Worm (Caenorhabditis elegans): ENCODE measurements around the gene F28C1.3.

Gene F28C1.3

DNA sequence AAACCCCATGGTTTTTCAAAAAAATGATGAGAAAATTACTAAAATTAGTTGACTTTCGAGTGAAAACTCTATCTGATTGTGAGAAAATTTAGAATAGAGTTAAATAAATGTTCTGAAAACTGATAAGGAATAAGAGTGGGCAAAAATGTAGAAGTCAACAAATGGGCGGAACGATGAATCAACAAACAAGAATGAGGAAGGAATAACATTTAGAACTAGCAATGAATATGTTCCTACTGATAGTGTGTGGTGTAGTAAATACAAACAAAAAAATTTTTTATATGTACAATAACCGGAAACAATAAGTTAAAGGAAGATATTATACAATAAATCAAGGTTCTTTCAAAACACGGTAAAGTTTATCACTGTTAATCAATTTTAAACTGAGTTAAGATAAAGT, 24.7 kb upstream of the F28C1.3 start, which contains the start of gene pals-39:
Gene pals-39, minus strand, starts transcription at position 101 of the 400 bp plus-strand sequence.
- TF ChIP-seq zag-1 (tag; optimal IDR thresholded peaks at IDR 0.05) (no peak), nhr-11 (tag; optimal IDR thresholded peaks at IDR 0.05) (no peak), nhr-28 (tag; optimal IDR thresholded peaks at IDR 0.05) (no peak), nhr-43 (tag; optimal IDR thresholded peaks at IDR 0.05; ENCODE audit: poor library complexity, severe bottlenecking) (no peak), snpc-4 (tag; optimal IDR thresholded peaks at IDR 0.05) (no peak), pqm-1 (tag; optimal IDR thresholded peaks at IDR 0.05) (peak; percentile 30), pha-4 (tag; optimal IDR thresholded peaks at IDR 0.05) (peak; percentile 39), tbx-2 (tag; optimal IDR thresholded peaks at IDR 0.05) (no peak)

DNA sequence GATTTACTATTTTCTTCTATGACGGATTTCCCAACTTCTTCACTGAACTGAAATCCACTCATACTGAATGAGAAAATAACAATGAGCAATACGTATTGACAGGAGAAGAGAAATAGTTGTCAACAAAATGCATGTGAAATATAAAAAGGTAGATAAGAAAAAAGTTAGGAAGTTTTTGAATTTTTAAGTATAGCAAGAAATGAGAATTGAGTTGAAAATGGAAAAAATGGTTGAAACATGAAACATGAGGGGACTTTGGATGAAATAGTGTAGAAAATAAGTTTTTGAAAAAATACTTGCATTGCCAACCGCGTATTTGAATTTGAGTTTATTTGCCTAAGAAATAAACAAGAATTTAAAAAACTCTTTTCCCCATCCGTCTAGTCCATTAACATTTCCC, 21.6 kb upstream of the F28C1.3 start, which contains the start of the genes pals-38 and C54D10.9:
Gene pals-38, minus strand, starts transcription at position 101 of the 400 bp plus-strand sequence.
Gene C54D10.9, plus strand, starts transcription at position 259 of the 400 bp plus-strand sequence.
- TF ChIP-seq tbx-2 (tag; optimal IDR thresholded peaks at IDR 0.05) = no peak
- TF ChIP-seq lin-15B (tag; optimal IDR thresholded peaks at IDR 0.05) = no peak
- TF ChIP-seq ceh-9 (tag; optimal IDR thresholded peaks at IDR 0.05) = no peak
- TF ChIP-seq unc-39 (tag; optimal IDR thresholded peaks at IDR 0.05) = no peak
- TF ChIP-seq fos-1 (tag; optimal IDR thresholded peaks at IDR 0.05) = no peak

DNA sequence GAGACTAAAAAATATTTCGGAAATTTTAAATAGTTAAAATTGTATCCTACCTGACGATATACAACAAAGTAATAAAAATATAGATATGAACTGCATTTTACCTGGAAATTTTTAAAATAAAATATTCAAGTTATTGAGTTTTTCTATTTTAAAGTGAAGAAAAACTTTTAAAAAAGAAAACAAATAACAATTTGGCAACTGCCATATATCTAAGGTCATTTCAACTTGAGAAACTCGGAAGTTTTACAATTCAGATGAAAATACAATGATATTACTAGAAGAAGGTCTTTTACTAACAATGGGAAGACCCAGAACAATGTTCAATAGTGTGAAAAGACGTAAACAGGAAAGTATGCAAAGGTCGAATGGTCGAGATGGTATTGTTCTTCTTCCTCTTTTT, 18.6 kb upstream of the F28C1.3 start, which contains the start of gene C54D10.10:
Gene C54D10.10, minus strand, starts transcription at position 101 of the 400 bp plus-strand sequence.
- TF ChIP-seq ZK546.5 (tag; optimal IDR thresholded peaks at IDR 0.05) (no peak), pha-4 (tag; optimal IDR thresholded peaks at IDR 0.05) (no peak), nhr-28 (tag; optimal IDR thresholded peaks at IDR 0.05) (no peak)

DNA sequence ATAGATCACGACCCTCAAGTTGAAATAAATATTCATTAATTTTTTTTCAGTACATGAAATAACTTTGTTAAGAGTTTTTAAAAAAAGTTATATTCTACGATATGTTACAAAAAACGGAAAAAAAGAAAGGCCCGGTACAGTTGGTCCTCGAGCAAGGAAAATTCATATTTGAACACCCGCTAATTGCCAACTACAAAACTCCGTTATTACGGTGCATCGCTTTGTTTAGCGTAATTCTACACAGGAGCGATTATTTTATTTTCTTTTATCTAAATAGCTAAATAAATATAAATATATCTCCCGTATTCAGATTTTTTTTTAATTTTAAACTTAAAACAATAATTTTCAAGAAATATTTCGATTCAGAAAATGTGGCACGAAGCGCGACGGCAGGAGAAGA, 18.0 kb upstream of the F28C1.3 start, which contains the start of gene F28C1.1:
Gene F28C1.1, plus strand, starts transcription at position 365 of the 400 bp plus-strand sequence.
- no peak for TF ChIP-seq nhr-43 (tag; optimal IDR thresholded peaks at IDR 0.05; ENCODE audit: poor library complexity, severe bottlenecking)
- TF ChIP-seq pha-4 (tag; optimal IDR thresholded peaks at IDR 0.05) = peak; percentile 33
- no peak for TF ChIP-seq ztf-4 (tag; optimal IDR thresholded peaks at IDR 0.05)
- peak; percentile 66 for TF ChIP-seq R02D3.7 (tag; optimal IDR thresholded peaks at IDR 0.05)
- TF ChIP-seq nfya-1 (tag; optimal IDR thresholded peaks at IDR 0.05; ENCODE audit: insufficient read depth) = peak; percentile 46

DNA sequence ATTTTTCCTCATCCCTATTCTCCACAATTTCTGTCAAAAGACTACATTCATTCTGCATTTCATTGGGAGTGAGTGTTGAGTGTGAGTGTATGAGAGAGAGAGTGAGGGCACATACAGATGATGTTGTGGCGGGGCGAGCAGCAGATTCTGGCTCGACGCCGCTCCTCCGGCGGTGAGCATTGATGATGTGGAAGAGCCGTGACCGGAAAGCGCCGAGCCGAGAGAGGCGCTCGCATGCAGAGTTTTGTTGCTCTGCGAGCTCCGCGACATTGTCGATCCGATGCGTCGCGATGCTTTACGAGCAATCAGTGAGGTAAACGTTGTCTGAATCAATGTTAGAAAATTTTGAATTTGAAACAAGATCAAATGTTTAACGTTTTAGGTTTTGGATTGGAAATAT, 12.8 kb upstream of the F28C1.3 start:
- peak; percentile 20 for TF ChIP-seq nfya-1 (tag; optimal IDR thresholded peaks at IDR 0.05; ENCODE audit: insufficient read depth)
- TF ChIP-seq egl-5 (tag; optimal IDR thresholded peaks at IDR 0.05) = no peak

DNA sequence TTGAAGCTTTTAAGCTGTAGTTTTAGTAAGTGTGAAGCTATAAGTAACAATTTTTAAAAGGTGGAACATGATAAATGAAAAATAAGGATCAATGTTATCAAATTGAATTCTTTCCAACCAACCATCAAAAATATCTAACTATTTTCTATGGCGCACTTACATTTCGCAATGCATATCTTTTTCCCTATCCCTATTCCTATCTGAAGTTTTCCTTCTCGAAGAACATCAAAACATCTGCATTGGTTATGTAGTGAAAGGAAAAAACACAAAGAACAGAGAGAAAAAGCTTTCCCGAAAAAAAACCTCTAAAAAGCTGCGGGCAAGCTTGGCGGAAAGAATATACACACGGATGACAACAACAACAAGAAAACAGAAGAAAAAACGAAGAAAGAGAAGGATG, 7.9 kb upstream of the F28C1.3 start:
- no peak for TF ChIP-seq nhr-28 (tag; optimal IDR thresholded peaks at IDR 0.05)
- peak; percentile 6 for TF ChIP-seq egl-5 (tag; optimal IDR thresholded peaks at IDR 0.05)

DNA sequence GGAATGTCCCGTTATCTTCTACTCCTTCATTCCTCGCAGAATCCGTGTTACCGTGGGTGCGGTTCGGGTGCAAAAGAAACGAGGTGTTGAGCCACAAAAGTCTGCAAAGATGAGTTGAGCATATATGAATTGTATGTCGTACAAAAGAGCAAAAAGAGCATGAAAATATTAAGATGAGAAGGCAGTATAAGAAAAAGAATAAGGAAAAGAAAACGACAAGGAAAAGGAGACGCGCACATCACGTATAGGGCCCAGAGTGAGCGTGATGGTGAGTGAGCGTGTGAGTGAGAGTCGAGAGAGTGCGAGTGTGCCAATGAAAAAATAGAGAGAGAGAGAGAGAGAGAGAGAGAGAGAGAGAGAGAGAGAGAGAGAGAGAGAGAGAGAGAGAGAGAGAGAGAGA, 5.6 kb upstream of the F28C1.3 start, which contains the start of gene egl-10:
Gene egl-10, minus strand, starts transcription at position 101 of the 400 bp plus-strand sequence.
- no peak for TF ChIP-seq R02D3.7 (tag; optimal IDR thresholded peaks at IDR 0.05)
- no peak for TF ChIP-seq pqm-1 (tag; optimal IDR thresholded peaks at IDR 0.05)
- peak; percentile 19 for TF ChIP-seq nfya-1 (tag; optimal IDR thresholded peaks at IDR 0.05; ENCODE audit: insufficient read depth)
- TF ChIP-seq ztf-4 (tag; optimal IDR thresholded peaks at IDR 0.05) = no peak
- no peak for TF ChIP-seq nhr-67 (tag; optimal IDR thresholded peaks at IDR 0.05)
- TF ChIP-seq pha-4 (tag; optimal IDR thresholded peaks at IDR 0.05) = peak; percentile 27
- no peak for TF ChIP-seq ama-1 (optimal IDR thresholded peaks at IDR 0.05)
- TF ChIP-seq ztf-11 (tag; optimal IDR thresholded peaks at IDR 0.05) = no peak
- no peak for TF ChIP-seq snpc-4 (tag; optimal IDR thresholded peaks at IDR 0.05)
- no peak for TF ChIP-seq ceh-16 (tag; optimal IDR thresholded peaks at IDR 0.05)
- no peak for TF ChIP-seq ZK546.5 (tag; optimal IDR thresholded peaks at IDR 0.05)

DNA sequence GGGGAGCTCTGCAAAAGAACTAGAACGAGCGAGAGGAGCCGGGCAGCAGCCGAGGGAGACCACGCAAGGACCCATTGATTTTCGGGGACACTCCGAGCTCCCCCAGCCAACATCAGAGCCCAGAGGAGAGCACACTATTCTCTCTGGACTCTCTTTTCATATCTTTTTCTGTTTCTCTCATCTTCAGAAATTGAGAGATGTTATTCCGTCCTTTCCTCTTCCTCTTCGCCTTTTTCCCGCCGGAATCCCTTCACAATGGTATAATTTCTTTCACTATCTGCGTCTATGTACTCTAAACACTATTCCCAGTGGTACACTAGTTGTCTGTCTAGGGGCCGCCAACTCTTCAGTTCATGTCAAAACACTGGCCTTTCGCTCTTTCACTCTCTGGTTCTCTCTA, 3.1 kb upstream of the F28C1.3 start:
- TF ChIP-seq fos-1 (tag; optimal IDR thresholded peaks at IDR 0.05) (no peak), lin-39 (tag; optimal IDR thresholded peaks at IDR 0.05) (peak; percentile 81), pqm-1 (tag; optimal IDR thresholded peaks at IDR 0.05) (no peak), jun-1 (tag; optimal IDR thresholded peaks at IDR 0.05) (peak; percentile 48), ztf-4 (tag; optimal IDR thresholded peaks at IDR 0.05) (no peak), ceh-28 (tag; optimal IDR thresholded peaks at IDR 0.05) (peak; percentile 72), nhr-23 (tag; optimal IDR thresholded peaks at IDR 0.05) (peak; percentile 82), elt-1 (tag; optimal IDR thresholded peaks at IDR 0.05) (peak; percentile 34), lsy-12 (tag; optimal IDR thresholded peaks at IDR 0.05) (peak; percentile 69), zag-1 (tag; optimal IDR thresholded peaks at IDR 0.05) (peak; percentile 41), egl-5 (tag; optimal IDR thresholded peaks at IDR 0.05) (peak; percentile 83), sea-2 (GFP tag; optimal IDR thresholded peaks at IDR 0.05) (no peak), mml-1 (tag; optimal IDR thresholded peaks at IDR 0.05) (no peak), fkh-10 (GFP tag; optimal IDR thresholded peaks at IDR 0.05) (peak; percentile 94), snpc-4 (tag; optimal IDR thresholded peaks at IDR 0.05) (peak; percentile 75), nhr-12 (tag; optimal IDR thresholded peaks at IDR 0.05) (no peak), R02D3.7 (tag; optimal IDR thresholded peaks at IDR 0.05) (peak; percentile 24), skn-1 (tag; optimal IDR thresholded peaks at IDR 0.05) (no peak), tbx-2 (tag; optimal IDR thresholded peaks at IDR 0.05) (peak; percentile 81), nfya-1 (tag; optimal IDR thresholded peaks at IDR 0.05; ENCODE audit: insufficient read depth) (peak; percentile 76), daf-12 (tag; optimal IDR thresholded peaks at IDR 0.05) (no peak), nhr-11 (tag; optimal IDR thresholded peaks at IDR 0.05) (peak; percentile 26), ama-1 (optimal IDR thresholded peaks at IDR 0.05) (peak; percentile 32), elt-2 (tag; optimal IDR thresholded peaks at IDR 0.05) (no peak), fkh-2 (tag; optimal IDR thresholded peaks at IDR 0.05) (no peak)
